Worm (Caenorhabditis elegans): ENCODE data around the gene T03G6.7.

The T03G6.7 gene

ce11 chrX:2559399-2559798, 34.4 kb upstream of the T03G6.7 start (continued):
- TF ChIP-seq blmp-1 (tag; optimal IDR thresholded peaks at IDR 0.05) (peak; percentile 46), xbp-1 (tag; optimal IDR thresholded peaks at IDR 0.05) (peak; percentile 32), alr-1 (tag; optimal IDR thresholded peaks at IDR 0.05; ENCODE audit: borderline replicate concordance) (no peak), aha-1 (tag; optimal IDR thresholded peaks at IDR 0.05) (no peak), nhr-90 (tag; optimal IDR thresholded peaks at IDR 0.05; ENCODE audit: poor library complexity) (no peak), ceh-88 (GFP tag; IDR thresholded peaks at IDR 0.05) (no peak), ztf-11 (tag; optimal IDR thresholded peaks at IDR 0.05) (no peak), unc-86 (tag; optimal IDR thresholded peaks at IDR 0.05) (peak; percentile 9), nhr-11 (tag; optimal IDR thresholded peaks at IDR 0.05) (no peak), ets-5 (GFP tag; IDR thresholded peaks at IDR 0.05) (no peak), lin-14 (GFP tag; optimal IDR thresholded peaks at IDR 0.05) (no peak), grh-1 (GFP tag; IDR thresholded peaks at IDR 0.05) (no peak)

DNA sequence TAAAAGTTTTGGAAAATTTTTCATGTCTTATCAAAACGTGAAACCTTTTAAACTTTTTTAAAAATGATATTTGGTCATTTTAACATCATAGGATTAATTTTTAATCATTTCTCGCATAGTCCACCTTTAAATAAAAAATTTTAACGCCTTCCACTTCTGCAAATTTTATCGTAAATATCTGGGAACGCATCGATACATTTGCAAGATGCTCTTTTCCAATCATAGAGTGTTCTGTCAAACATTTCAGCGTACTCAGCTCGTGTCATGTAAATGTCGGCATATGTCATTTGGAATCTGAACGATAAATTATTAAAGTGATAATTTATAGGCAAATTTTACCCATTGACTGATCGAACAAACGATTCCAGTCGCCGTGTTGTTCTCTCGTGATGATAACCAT, 33.9 kb upstream of the T03G6.7 start, which contains the start of gene F52H2.5:
Gene F52H2.5 (minus strand): TSS at position 101 of the 400 bp plus-strand sequence.
- TF ChIP-seq ceh-90 (tag; optimal IDR thresholded peaks at IDR 0.05) = no peak
- TF ChIP-seq fos-1 (tag; optimal IDR thresholded peaks at IDR 0.05) = no peak
- TF ChIP-seq swsn-7 (tag; optimal IDR thresholded peaks at IDR 0.05) = no peak
- no peak for TF ChIP-seq sptf-1 (tag; optimal IDR thresholded peaks at IDR 0.05)
- no peak for TF ChIP-seq rnt-1 (tag; optimal IDR thresholded peaks at IDR 0.05)
- no peak for TF ChIP-seq unc-86 (tag; optimal IDR thresholded peaks at IDR 0.05)
- TF ChIP-seq zag-1 (tag; optimal IDR thresholded peaks at IDR 0.05) = no peak
- no peak for TF ChIP-seq efl-3 (GFP tag; optimal IDR thresholded peaks at IDR 0.05)
- TF ChIP-seq nhr-71 (tag; optimal IDR thresholded peaks at IDR 0.05) = no peak

- TF ChIP-seq fos-1 (tag; optimal IDR thresholded peaks at IDR 0.05) = no peak
- no peak for TF ChIP-seq pax-3 (tag; optimal IDR thresholded peaks at IDR 0.05)
- TF ChIP-seq nhr-20 (tag; optimal IDR thresholded peaks at IDR 0.05) = no peak
- no peak for TF ChIP-seq hlh-4 (tag; optimal IDR thresholded peaks at IDR 0.05)
- no peak for TF ChIP-seq alr-1 (tag; optimal IDR thresholded peaks at IDR 0.05; ENCODE audit: borderline replicate concordance)
- TF ChIP-seq sox-4 (tag; optimal IDR thresholded peaks at IDR 0.05) = no peak
- TF ChIP-seq nhr-90 (tag; optimal IDR thresholded peaks at IDR 0.05; ENCODE audit: poor library complexity) = no peak
- no peak for TF ChIP-seq nhr-11 (tag; optimal IDR thresholded peaks at IDR 0.05)
- TF ChIP-seq skn-1 (tag; optimal IDR thresholded peaks at IDR 0.05) = no peak
These were observed 29.8 kb upstream of the T03G6.7 start, which contains the start of gene dhcr-24 for ce11 chrX:2564047-2564446. dhcr-24 (minus strand) TSS chrX:2564147.

ce11 chrX:2565308-2565773, 28.5 kb upstream of the T03G6.7 start, which contains the start of gene F52H2.15:
F52H2.15 (plus strand) TSS chrX:2565358.
- TF ChIP-seq isw-1 (GFP tag; IDR thresholded peaks at IDR 0.05) (no peak), nhr-85 (tag) (peak; percentile 35), hpl-2 (GFP tag; optimal IDR thresholded peaks at IDR 0.05) (no peak), lin-35 (GFP tag; optimal IDR thresholded peaks at IDR 0.05) (peak in 1 of 2 experiments; percentile 13), skn-1 (tag; optimal IDR thresholded peaks at IDR 0.05) (peak; percentile 15), elt-2 (tag; optimal IDR thresholded peaks at IDR 0.05) (peak; percentile 59), blmp-1 (tag; optimal IDR thresholded peaks at IDR 0.05) (peak; percentile 34), mdl-1 (tag; optimal IDR thresholded peaks at IDR 0.05) (peak in 1 of 2 experiments; percentile 7), vab-15 (tag; optimal IDR thresholded peaks at IDR 0.05) (no peak), lin-14 (GFP tag; optimal IDR thresholded peaks at IDR 0.05) (peak; percentile 63), lsy-2 (tag; optimal IDR thresholded peaks at IDR 0.05) (no peak), efl-1 (optimal IDR thresholded peaks at IDR 0.05) (no peak), efl-1 (GFP tag; optimal IDR thresholded peaks at IDR 0.05 in 1 of 2) (no peak), elt-3 (tag; optimal IDR thresholded peaks at IDR 0.05) (peak in 1 of 6 experiments; percentile 45), fkh-8 (tag; optimal IDR thresholded peaks at IDR 0.05) (no peak), ceh-82 (tag; optimal IDR thresholded peaks at IDR 0.05) (no peak), sptf-1 (tag; optimal IDR thresholded peaks at IDR 0.05) (no peak), mab-9 (GFP tag; IDR thresholded peaks at IDR 0.05) (no peak)

Data from whole organism, L1 larva.